Worm (Caenorhabditis elegans): ENCODE measurements around the gene str-74.

- TF ChIP-seq dmd-6 (GFP tag; IDR thresholded peaks at IDR 0.05) (no peak), ZK546.5 (tag; optimal IDR thresholded peaks at IDR 0.05) (no peak), zip-2 (tag; optimal IDR thresholded peaks at IDR 0.05) (no peak), ztf-11 (tag; optimal IDR thresholded peaks at IDR 0.05) (no peak), nhr-42 (GFP tag; IDR thresholded peaks at IDR 0.05) (no peak), ces-1 (GFP tag; optimal IDR thresholded peaks at IDR 0.05) (no peak), pha-4 (GFP tag; IDR thresholded peaks at IDR 0.05) (no peak), pha-4 (tag; optimal IDR thresholded peaks at IDR 0.05) (no peak), nhr-11 (tag; optimal IDR thresholded peaks at IDR 0.05) (no peak), fos-1 (tag; optimal IDR thresholded peaks at IDR 0.05) (no peak)
These were observed 41.6 kb downstream of the str-74 start for ce11 chrX:10199202-10199601.
